Fruit fly (Drosophila melanogaster): ENCODE data around the gene Swt1.

Gene Swt1

DNA sequence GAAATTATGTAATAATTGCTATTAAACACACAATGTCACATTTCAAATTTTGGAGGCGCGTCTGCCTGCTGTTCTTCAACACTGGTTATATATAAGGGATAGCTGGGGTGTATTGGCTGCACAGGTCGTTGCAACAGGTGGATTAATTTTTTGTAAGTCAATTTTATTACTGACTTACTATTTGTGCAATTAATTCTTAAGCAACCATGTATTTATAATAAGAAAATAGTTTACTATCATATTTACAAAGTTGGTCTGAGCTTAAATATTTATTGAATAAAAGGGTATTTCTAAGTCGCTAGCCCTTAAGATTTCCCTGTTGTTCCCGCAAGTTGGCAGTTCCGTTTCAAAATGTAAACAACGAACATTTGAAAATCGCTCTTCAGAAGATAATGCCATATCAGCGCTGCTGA lies 2.5 kb upstream of the Swt1 start, which contains the start of gene RhoGAP16F (continued):
- TF ChIP-seq Dip3 (GFP tag; optimal IDR thresholded peaks at IDR 0.05) (peak; percentile 79), cato (GFP tag; optimal IDR thresholded peaks at IDR 0.05; ENCODE audit: borderline replicate concordance) (peak; percentile 72), crc (GFP tag; optimal IDR thresholded peaks at IDR 0.05) (peak; percentile 39), bcd (GFP tag; optimal IDR thresholded peaks at IDR 0.05) (peak; percentile 84), lmd (GFP tag; IDR thresholded peaks at IDR 0.05) (peak; percentile 85), bab2 (GFP tag; optimal IDR thresholded peaks at IDR 0.05) (peak; percentile 82), CG3726 (GFP tag; IDR thresholded peaks at IDR 0.05) (0 out of 3 replicates have a peak, but pooled peaks have one; percentile 60), cg (GFP tag; optimal IDR thresholded peaks at IDR 0.05) (no peak), Side (GFP tag; optimal IDR thresholded peaks at IDR 0.05) (peak; percentile 68), CG11085 (GFP tag; IDR thresholded peaks at IDR 0.05) (peak; percentile 75), NFAT (GFP tag; IDR thresholded peaks at IDR 0.05) (peak; percentile 84), CG30020 (tag; optimal IDR thresholded peaks at IDR 0.05) (peak; percentile 49), HLH4C (GFP tag; IDR thresholded peaks at IDR 0.05; ENCODE audit: partially characterized antibody) (no peak), C15 (GFP tag; IDR thresholded peaks at IDR 0.05) (no peak), Oli (tag; optimal IDR thresholded peaks at IDR 0.05) (peak; percentile 84), trh (GFP tag; optimal IDR thresholded peaks at IDR 0.05) (peak; percentile 80), NC2β (GFP tag; optimal IDR thresholded peaks at IDR 0.05) (peak; percentile 63), kni (GFP tag; optimal IDR thresholded peaks at IDR 0.05) (peak; percentile 54), sug (tag; optimal IDR thresholded peaks at IDR 0.05) (peak; percentile 79), CG10979 (tag; optimal IDR thresholded peaks at IDR 0.05) (peak; percentile 83), Dp (GFP tag; optimal IDR thresholded peaks at IDR 0.05) (peak; percentile 74), Mrtf (GFP tag; IDR thresholded peaks at IDR 0.05) (peak; percentile 67; the same call in 1 of the 3 replicates), CG3065 (GFP tag; optimal IDR thresholded peaks at IDR 0.05) (peak; percentile 73), CG12299 (tag; optimal IDR thresholded peaks at IDR 0.05) (peak; percentile 53), schlank (tag; optimal IDR thresholded peaks at IDR 0.05) (peak; percentile 50), CG15601 (tag; optimal IDR thresholded peaks at IDR 0.05) (peak; percentile 72), CG15514 (GFP tag; optimal IDR thresholded peaks at IDR 0.05) (peak; percentile 69), CG12071 (GFP tag; optimal IDR thresholded peaks at IDR 0.05) (peak; percentile 62), CG8924 (tag; optimal IDR thresholded peaks at IDR 0.05) (peak; percentile 82), GATAe (GFP tag; conservative IDR thresholded peaks at IDR 0.05) (no peak), CG9215 (GFP tag; IDR thresholded peaks at IDR 0.05) (peak; percentile 79), Sox100B (GFP tag; optimal IDR thresholded peaks at IDR 0.05) (peak; percentile 79), pb (GFP tag; optimal IDR thresholded peaks at IDR 0.05) (no peak), ara (GFP tag; IDR thresholded peaks at IDR 0.05) (peak; percentile 79), Rx (GFP tag; IDR thresholded peaks at IDR 0.05) (peak; percentile 53; the same call in 1 of the 2 replicates), Awh (GFP tag; IDR thresholded peaks at IDR 0.05) (peak; percentile 67), HLH54F (GFP tag; optimal IDR thresholded peaks at IDR 0.05) (peak; percentile 83), zfh2 (GFP tag; optimal IDR thresholded peaks at IDR 0.05) (peak; percentile 79), CG18011 (GFP tag; optimal IDR thresholded peaks at IDR 0.05) (peak; percentile 61), corto (GFP tag; optimal IDR thresholded peaks at IDR 0.05) (no peak), p53 (GFP tag; optimal IDR thresholded peaks at IDR 0.05) (peak; percentile 12), CG9727 (GFP tag; optimal IDR thresholded peaks at IDR 0.05) (peak; percentile 84), esg (GFP tag; conservative IDR thresholded peaks at IDR 0.05) (peak; percentile 76), ssp (GFP tag; IDR thresholded peaks at IDR 0.05) (peak; percentile 77), CG12744 (GFP tag; optimal IDR thresholded peaks at IDR 0.05) (peak; percentile 45), Atf3 (GFP tag; optimal IDR thresholded peaks at IDR 0.05) (peak; percentile 80), CG11560 (tag; IDR thresholded peaks at IDR 0.05) (peak; percentile 64), dati (GFP tag; IDR thresholded peaks at IDR 0.05) (no peak), CG15073 (GFP tag; optimal IDR thresholded peaks at IDR 0.05) (peak; percentile 47), CG2678 (tag; optimal IDR thresholded peaks at IDR 0.05) (peak; percentile 88), h (optimal IDR thresholded peaks at IDR 0.05) (no peak), otp (GFP tag; IDR thresholded peaks at IDR 0.05) (peak; percentile 71; the same call in 2 of the 3 replicates)

Data from whole organism, embryonic.